Worm (Caenorhabditis elegans): Measurements from ENCODE around the gene npa-1.

The npa-1 gene

ce11 chrV:7050153-7050552, 25.4 kb upstream of the npa-1 start:
- TF ChIP-seq hlh-8 (tag; optimal IDR thresholded peaks at IDR 0.05): no peak
- no peak for TF ChIP-seq lin-11 (tag; optimal IDR thresholded peaks at IDR 0.05)
- no peak for TF ChIP-seq F13H6.1 (tag; optimal IDR thresholded peaks at IDR 0.05)
- TF ChIP-seq dmd-4 (tag; optimal IDR thresholded peaks at IDR 0.05; ENCODE audit: borderline replicate concordance): no peak
- no peak for TF ChIP-seq K02D7.2 (tag; optimal IDR thresholded peaks at IDR 0.05)
- no peak for TF ChIP-seq npax-4 (tag; optimal IDR thresholded peaks at IDR 0.05)
- no peak for TF ChIP-seq ceh-9 (tag; optimal IDR thresholded peaks at IDR 0.05)

- no peak for TF ChIP-seq T23F11.4 (GFP tag; optimal IDR thresholded peaks at IDR 0.05)
- no peak for TF ChIP-seq ceh-14 (tag; optimal IDR thresholded peaks at IDR 0.05)
- TF ChIP-seq rnt-1 (tag; optimal IDR thresholded peaks at IDR 0.05): no peak
- no peak for TF ChIP-seq ceh-9 (tag; optimal IDR thresholded peaks at IDR 0.05)
- no peak for TF ChIP-seq hlh-13 (GFP tag; optimal IDR thresholded peaks at IDR 0.05)
- no peak for TF ChIP-seq nhr-232 (tag; optimal IDR thresholded peaks at IDR 0.05)
- TF ChIP-seq gmeb-2 (tag; optimal IDR thresholded peaks at IDR 0.05): no peak
- no peak for TF ChIP-seq unc-42 (tag; optimal IDR thresholded peaks at IDR 0.05)
- TF ChIP-seq ztf-16 (tag; optimal IDR thresholded peaks at IDR 0.05): no peak
Observed at ce11 chrV:7051133-7051765, 24.3 kb upstream of the npa-1 start, which contains the start of the genes tofu-2 and spig-1. tofu-2 (minus strand) TSS chrV:7051248. spig-1 (plus strand) TSS chrV:7051715.

- TF ChIP-seq nhr-232 (tag; optimal IDR thresholded peaks at IDR 0.05) (no peak), eyg-1 (tag; optimal IDR thresholded peaks at IDR 0.05) (no peak), pros-1 (tag; optimal IDR thresholded peaks at IDR 0.05) (no peak), che-1 (tag; optimal IDR thresholded peaks at IDR 0.05) (no peak), lin-11 (tag; optimal IDR thresholded peaks at IDR 0.05) (no peak), ama-1 (optimal IDR thresholded peaks at IDR 0.05) (no peak), tbx-7 (tag; optimal IDR thresholded peaks at IDR 0.05) (no peak), npax-4 (tag; optimal IDR thresholded peaks at IDR 0.05) (no peak), T23F11.4 (GFP tag; optimal IDR thresholded peaks at IDR 0.05) (no peak), hlh-8 (tag; optimal IDR thresholded peaks at IDR 0.05) (no peak), ceh-48 (tag; optimal IDR thresholded peaks at IDR 0.05) (no peak), sox-4 (tag; optimal IDR thresholded peaks at IDR 0.05) (no peak), pat-9 (tag; optimal IDR thresholded peaks at IDR 0.05) (no peak), ceh-18 (tag; optimal IDR thresholded peaks at IDR 0.05) (no peak), Y22D7AL.16 (tag; optimal IDR thresholded peaks at IDR 0.05) (no peak), pax-1 (tag; optimal IDR thresholded peaks at IDR 0.05) (no peak), unc-55 (GFP tag; optimal IDR thresholded peaks at IDR 0.05) (no peak), F13H6.1 (tag; optimal IDR thresholded peaks at IDR 0.05) (no peak), hlh-15 (tag; optimal IDR thresholded peaks at IDR 0.05) (no peak), hlh-30 (tag; optimal IDR thresholded peaks at IDR 0.05; ENCODE audit: insufficient read depth) (no peak)
Observed at ce11 chrV:7053100-7053499, 22.5 kb upstream of the npa-1 start, which contains the start of gene txt-17. txt-17 (minus strand) TSS chrV:7053200.

ce11 chrV:7054598-7054997, 21.0 kb upstream of the npa-1 start, which contains the start of gene spig-8:
spig-8 (plus strand) TSS chrV:7054898.
- no peak for TF ChIP-seq hlh-15 (tag; optimal IDR thresholded peaks at IDR 0.05)
- no peak for TF ChIP-seq ceh-34 (tag; optimal IDR thresholded peaks at IDR 0.05)
- no peak for TF ChIP-seq hlh-8 (tag; optimal IDR thresholded peaks at IDR 0.05)
- TF ChIP-seq gmeb-2 (tag; optimal IDR thresholded peaks at IDR 0.05): no peak
- TF ChIP-seq F13H6.1 (tag; optimal IDR thresholded peaks at IDR 0.05): no peak
- no peak for TF ChIP-seq ceh-2 (tag; optimal IDR thresholded peaks at IDR 0.05)
- TF ChIP-seq unc-86 (tag; optimal IDR thresholded peaks at IDR 0.05): no peak
- TF ChIP-seq elt-4 (tag; optimal IDR thresholded peaks at IDR 0.05): no peak
- no peak for TF ChIP-seq unc-42 (tag; optimal IDR thresholded peaks at IDR 0.05)
- no peak for TF ChIP-seq fax-1 (tag; optimal IDR thresholded peaks at IDR 0.05)
- no peak for TF ChIP-seq npax-4 (tag; optimal IDR thresholded peaks at IDR 0.05)
- TF ChIP-seq C38D4.7 (GFP tag; optimal IDR thresholded peaks at IDR 0.05): no peak
- no peak for TF ChIP-seq ceh-6 (GFP tag; optimal IDR thresholded peaks at IDR 0.05)
- no peak for TF ChIP-seq ceh-14 (tag; optimal IDR thresholded peaks at IDR 0.05)
- TF ChIP-seq dmd-4 (tag; optimal IDR thresholded peaks at IDR 0.05; ENCODE audit: borderline replicate concordance): no peak
- no peak for TF ChIP-seq dve-1 (tag; optimal IDR thresholded peaks at IDR 0.05)
